Fruit fly (Drosophila melanogaster) S2 (cell line): ENCODE measurements around the gene Rab3-GEF.

ENCODE experiments used
- CG8478 ChIP-seq: fragments of >200 bp; optimal IDR thresholded peaks from 2 replicates; lab custom pipeline; 2018
- CTCF ChIP-seq, 2 experiments: fragments of >200 bp; optimal IDR thresholded peaks; 2 replicates each; lab custom pipeline; 2018

DNA sequence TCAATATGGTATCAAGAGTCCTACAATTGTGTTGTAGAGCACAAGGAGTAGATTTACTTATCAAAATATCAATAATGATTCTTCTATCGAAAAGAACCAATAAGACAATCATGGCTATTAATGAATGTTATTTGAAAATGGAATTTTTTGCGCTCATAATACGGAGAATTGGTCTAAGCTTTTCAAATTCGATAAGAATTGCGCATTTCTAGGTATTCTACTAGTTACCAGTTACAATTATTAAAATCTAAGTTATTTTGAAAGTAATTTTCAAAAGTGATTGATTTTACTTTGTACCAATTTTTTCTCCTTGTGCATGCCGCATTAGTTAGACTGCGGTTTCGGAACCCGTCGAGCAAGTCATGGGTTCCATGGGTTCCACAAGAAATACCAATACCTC, 19.3 kb upstream of the Rab3-GEF start:
- TF ChIP-seq CG8478 (lab: Kevin White, UChicago), result no peak
- no peak for TF ChIP-seq CTCF (optimal IDR thresholded peaks at IDR 0.05; lab: Kevin White, UChicago)
